Fruit fly (Drosophila melanogaster): ENCODE results near the gene Atg16.

Gene Atg16

DNA sequence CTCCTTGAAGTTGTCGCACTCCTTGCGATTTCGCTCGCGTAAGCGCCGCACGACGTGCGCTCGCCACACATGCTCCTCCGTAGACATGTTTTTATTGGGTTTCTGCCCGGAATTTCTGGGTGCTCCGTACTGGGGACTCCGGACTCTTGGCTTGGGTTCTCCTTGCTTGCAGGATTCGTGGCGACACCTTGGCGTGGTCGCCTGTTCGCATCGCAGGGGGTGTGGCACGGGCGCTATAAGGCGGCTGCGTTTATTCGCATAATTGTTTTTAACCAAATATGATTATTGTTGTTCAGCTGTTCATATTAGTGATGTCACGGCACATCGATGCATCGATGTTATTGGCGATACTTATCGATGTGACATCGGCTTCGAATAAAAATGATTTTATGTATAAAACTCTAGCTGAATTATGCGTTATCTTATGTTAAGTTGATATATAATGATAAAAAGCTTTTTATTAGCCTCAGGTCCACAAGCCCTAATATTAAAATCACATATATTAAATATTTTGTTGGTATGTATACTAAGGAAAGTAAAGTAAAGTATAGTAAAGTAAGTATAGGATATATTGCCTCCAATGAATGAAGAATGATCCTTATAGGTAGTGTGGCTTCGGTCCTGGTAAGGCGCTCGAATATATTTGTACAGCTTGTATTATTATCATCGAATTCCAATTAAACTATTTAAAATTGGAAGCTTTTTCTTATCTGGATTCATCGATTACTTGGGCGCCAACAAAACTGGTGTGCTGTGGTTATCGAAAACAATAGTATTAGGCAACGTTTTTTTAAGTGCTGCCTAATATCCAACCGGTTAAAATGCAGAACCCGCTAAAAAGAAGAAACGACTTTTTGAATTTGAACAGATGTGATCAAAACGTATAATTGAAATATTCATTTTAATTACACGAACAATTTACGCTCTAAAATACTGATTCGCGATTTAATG is at the start of gene Atg16 (continued):
- TF ChIP-seq fu2 (GFP tag; optimal IDR thresholded peaks at IDR 0.05) (no peak), CG31224 (GFP tag; IDR thresholded peaks at IDR 0.05) (no peak), hbn (GFP tag; IDR thresholded peaks at IDR 0.05; ENCODE audit: partially characterized antibody) (peak; percentile 76), gsb-n (tag; optimal IDR thresholded peaks at IDR 0.05) (no peak), kah (GFP tag; optimal IDR thresholded peaks at IDR 0.05) (no peak), klu (GFP tag; IDR thresholded peaks at IDR 0.05) (no peak), Eip74EF (GFP tag; optimal IDR thresholded peaks at IDR 0.05) (no peak), Neu2 (GFP tag; optimal IDR thresholded peaks at IDR 0.05; ENCODE audit: borderline replicate concordance) (no peak), CG8924 (tag; optimal IDR thresholded peaks at IDR 0.05) (peak; percentile 17), MTF-1 (GFP tag; optimal IDR thresholded peaks at IDR 0.05; ENCODE audit: borderline replicate concordance) (no peak), otp (GFP tag; IDR thresholded peaks at IDR 0.05) (no peak), seq (GFP tag; IDR thresholded peaks at IDR 0.05) (no peak), Hsf (GFP tag; optimal IDR thresholded peaks at IDR 0.05) (no peak), z (GFP tag; IDR thresholded peaks at IDR 0.05) (no peak), ranshi (GFP tag; IDR thresholded peaks at IDR 0.05) (0 out of 2 replicates have a peak, but pooled peaks have one; percentile 16), NK7.1 (GFP tag; optimal IDR thresholded peaks at IDR 0.05) (no peak), caup (GFP tag; optimal IDR thresholded peaks at IDR 0.05; ENCODE audit: severe bottlenecking) (no peak), twi (tag; optimal IDR thresholded peaks at IDR 0.05) (no peak), chn (GFP tag; optimal IDR thresholded peaks at IDR 0.05) (no peak), Elba2 (GFP tag; optimal IDR thresholded peaks at IDR 0.05) (no peak), nom (GFP tag; optimal IDR thresholded peaks at IDR 0.05) (no peak), CG7786 (GFP tag; optimal IDR thresholded peaks at IDR 0.05) (no peak), tgo (GFP tag; IDR thresholded peaks at IDR 0.05) (no peak), nau (GFP tag; optimal IDR thresholded peaks at IDR 0.05) (no peak), CG13894 (tag; optimal IDR thresholded peaks at IDR 0.05) (no peak), pfk (GFP tag; optimal IDR thresholded peaks at IDR 0.05) (no peak), CG30020 (tag; optimal IDR thresholded peaks at IDR 0.05) (no peak), aop (GFP tag; IDR thresholded peaks at IDR 0.05) (no peak), scrt (GFP tag; optimal IDR thresholded peaks at IDR 0.05) (no peak), H15 (GFP tag; IDR thresholded peaks at IDR 0.05) (no peak), CrebB (tag; optimal IDR thresholded peaks at IDR 0.05) (no peak), CG31365 (tag; optimal IDR thresholded peaks at IDR 0.05) (no peak), CG17568 (GFP tag; optimal IDR thresholded peaks at IDR 0.05) (no peak), Hand (GFP tag; optimal IDR thresholded peaks at IDR 0.05) (no peak), CG6813 (GFP tag; optimal IDR thresholded peaks at IDR 0.05) (no peak), Nf-YC (tag; optimal IDR thresholded peaks at IDR 0.05) (no peak), CG3407 (GFP tag; optimal IDR thresholded peaks at IDR 0.05) (no peak), CG17385 (GFP tag; optimal IDR thresholded peaks at IDR 0.05) (no peak), CG9215 (GFP tag; IDR thresholded peaks at IDR 0.05) (no peak), dm (GFP tag; optimal IDR thresholded peaks at IDR 0.05) (no peak), CG2120 (GFP tag; optimal IDR thresholded peaks at IDR 0.05) (peak; percentile 36), CG11696 (GFP tag; IDR thresholded peaks at IDR 0.05) (no peak), CG13624 (GFP tag; optimal IDR thresholded peaks at IDR 0.05) (no peak), sr (GFP tag; IDR thresholded peaks at IDR 0.05) (no peak), CG42726 (GFP tag; IDR thresholded peaks at IDR 0.05; ENCODE audit: partially characterized antibody) (peak; percentile 86), Dad (GFP tag; optimal IDR thresholded peaks at IDR 0.05) (no peak), CG4360 (GFP tag; IDR thresholded peaks at IDR 0.05) (no peak), CG8359 (GFP tag; optimal IDR thresholded peaks at IDR 0.05; ENCODE audit: borderline replicate concordance) (no peak), CG3163 (GFP tag; optimal IDR thresholded peaks at IDR 0.05) (no peak)

Data from whole organism, embryonic.